Fruit fly (Drosophila melanogaster) whole organism, embryonic: Measurements from ENCODE around the gene CG31141.

Source experiments
- Abd-B ChIP-seq: fragments of 200-800 bp; sonication (Bioruptor generic); optimal IDR thresholded peaks from 2 replicates; lab custom pipeline; 2018; ENCODE audit warnings: missing biosample characterization, mild to moderate bottlenecking, missing genetic modification characterization, moderate library complexity
- Blimp-1 ChIP-seq: fragments of 200-800 bp; sonication (Bioruptor generic); optimal IDR thresholded peaks from 3 replicates; lab custom pipeline; 2018; ENCODE audit warnings: missing biosample characterization, missing genetic modification characterization, mild to moderate bottlenecking, moderate library complexity, missing genetic modification reagents
- CG10209 ChIP-seq: fragments of 200-800 bp; sonication (Bioruptor generic); optimal IDR thresholded peaks from 3 replicates; lab custom pipeline; 2017; ENCODE audit warnings: missing biosample characterization, mild to moderate bottlenecking, missing genetic modification characterization, missing genetic modification reagents
- CG10654 ChIP-seq: fragments of 200-800 bp; sonication (Bioruptor generic); optimal IDR thresholded peaks from 2 replicates; lab custom pipeline; 2016; ENCODE audit warnings: missing biosample characterization, missing genetic modification characterization
- CG11093 ChIP-seq: fragments of 200-800 bp; sonication (Bioruptor generic); IDR thresholded peaks from 3 replicates; pipeline ENCODE4 v1.3.6; 2022; ENCODE audit warnings: missing biosample characterization, missing genetic modification characterization
- CG11695 ChIP-seq: fragments of 200-800 bp; sonication (Bioruptor generic); IDR thresholded peaks from 3 replicates; pipeline ENCODE4 v1.3.6; 2022; ENCODE audit warnings: missing biosample characterization, missing genetic modification characterization
- CG12659 ChIP-seq: fragments of 200-800 bp; sonication (Bioruptor generic); optimal IDR thresholded peaks from 3 replicates; lab custom pipeline; 2017; ENCODE audit warnings: mild to moderate bottlenecking, missing biosample characterization, missing genetic modification reagents, missing genetic modification characterization
- CG15514 ChIP-seq: fragments of 200-800 bp; sonication (Bioruptor generic); optimal IDR thresholded peaks from 3 replicates; lab custom pipeline; 2017; ENCODE audit warnings: missing biosample characterization, missing genetic modification characterization, mild to moderate bottlenecking, moderate library complexity, missing genetic modification reagents
- CG16863 ChIP-seq: fragments of 200-800 bp; sonication (Bioruptor generic); optimal IDR thresholded peaks from 3 replicates; lab custom pipeline; 2016; ENCODE audit warnings: missing biosample characterization, missing genetic modification characterization
- CG17829 ChIP-seq: fragments of 200-800 bp; optimal IDR thresholded peaks from 2 replicates; lab custom pipeline; 2019; ENCODE audit warnings: missing biosample characterization, mild to moderate bottlenecking, missing genetic modification characterization, moderate library complexity
- CG17912 ChIP-seq: fragments of 200-800 bp; sonication (Bioruptor generic); optimal IDR thresholded peaks from 2 replicates; lab custom pipeline; 2018; ENCODE audit warnings: missing biosample characterization, mild to moderate bottlenecking, missing genetic modification characterization
- CG18011 ChIP-seq: fragments of 200-800 bp; sonication (Bioruptor generic); optimal IDR thresholded peaks from 2 replicates; lab custom pipeline; 2017; ENCODE audit warnings: missing biosample characterization, missing genetic modification characterization, mild to moderate bottlenecking, moderate library complexity, missing genotype
- CG30403 ChIP-seq: fragments of 200-800 bp; sonication (Bioruptor generic); optimal IDR thresholded peaks from 3 replicates; lab custom pipeline; 2016; ENCODE audit warnings: missing biosample characterization, missing genetic modification characterization
- CG32532 ChIP-seq: fragments of 200-800 bp; sonication (Bioruptor generic); IDR thresholded peaks from 2 replicates; pipeline ENCODE4 v1.3.6; 2022; ENCODE audit warnings: missing biosample characterization, missing genetic modification characterization
- CG5953 ChIP-seq: fragments of 200-800 bp; sonication (Bioruptor generic); IDR thresholded peaks from 2 replicates; pipeline ENCODE4 v1.3.6; 2022; ENCODE audit warnings: missing biosample characterization, missing genetic modification characterization
- CG6654 ChIP-seq: fragments of 200-800 bp; sonication (Bioruptor generic); optimal IDR thresholded peaks from 2 replicates; lab custom pipeline; 2017; ENCODE audit warnings: missing biosample characterization, mild to moderate bottlenecking, missing genetic modification characterization
- CG7357 ChIP-seq: fragments of 200-800 bp; sonication (Bioruptor generic); IDR thresholded peaks from 3 replicates; pipeline ENCODE4 v1.3.6; 2022; ENCODE audit warnings: missing biosample characterization, missing genetic modification characterization
- CG7556 ChIP-seq: fragments of 200-800 bp; sonication (Bioruptor generic); optimal IDR thresholded peaks from 2 replicates; lab custom pipeline; 2017; ENCODE audit warnings: missing biosample characterization, mild to moderate bottlenecking, missing genetic modification characterization
- CG8290 ChIP-seq, 3 experiments: fragments of 200-800 bp; sonication (Bioruptor generic); optimal IDR thresholded peaks; 2 replicates each; lab custom pipeline; 2016 to 2019; ENCODE audit warnings: missing biosample characterization in 3 of 3, missing genetic modification characterization in 3 of 3, mild to moderate bottlenecking in 2 of 3, moderate library complexity in 1 of 3
- Dll ChIP-seq: fragments of 200-800 bp; sonication (Bioruptor generic); IDR thresholded peaks from 4 replicates; pipeline ENCODE4 v1.3.6; 2022; ENCODE audit warnings: missing biosample characterization, missing genetic modification characterization; ENCODE audit not compliant: partially characterized antibody
- E2f1 ChIP-seq: fragments of 200-800 bp; sonication (Bioruptor generic); IDR thresholded peaks from 2 replicates; pipeline ENCODE4 v1.3.6; 2022; ENCODE audit warnings: missing biosample characterization, missing genetic modification characterization
- E2f2 ChIP-seq: fragments of 200-800 bp; sonication (Bioruptor generic); IDR thresholded peaks from 2 replicates; pipeline ENCODE4 v1.3.6; 2022; ENCODE audit warnings: missing biosample characterization, missing genetic modification characterization
- Ets65A ChIP-seq: fragments of 200-800 bp; sonication (Bioruptor generic); peaks from one replicate; lab custom pipeline; 2016; ENCODE audit warnings: missing biosample characterization, missing genetic modification characterization
- HmgZ ChIP-seq: fragments of 200-800 bp; sonication (Bioruptor generic); optimal IDR thresholded peaks from 2 replicates; lab custom pipeline; 2018; ENCODE audit warnings: missing biosample characterization, mild to moderate bottlenecking, missing genetic modification characterization
- Hr3 ChIP-seq: fragments of 200-800 bp; sonication (Bioruptor generic); optimal IDR thresholded peaks from 3 replicates; lab custom pipeline; 2016; ENCODE audit warnings: missing biosample characterization, missing genetic modification characterization
- Oli ChIP-seq: fragments of 200-800 bp; sonication (Bioruptor generic); optimal IDR thresholded peaks from 2 replicates; lab custom pipeline; 2018; ENCODE audit warnings: missing biosample characterization, mild to moderate bottlenecking, missing genetic modification characterization, moderate library complexity
- Sin3A ChIP-seq: fragments of >200 bp; optimal IDR thresholded peaks from 2 replicates; lab custom pipeline; 2018
- Sox100B ChIP-seq: fragments of 200-800 bp; sonication (Bioruptor generic); optimal IDR thresholded peaks from 3 replicates; lab custom pipeline; 2018; ENCODE audit warnings: missing biosample characterization, mild to moderate bottlenecking, missing genetic modification characterization
- Sox102F ChIP-seq: fragments of 200-800 bp; sonication (Bioruptor generic); optimal IDR thresholded peaks from 2 replicates; lab custom pipeline; 2018; ENCODE audit warnings: missing biosample characterization, mild to moderate bottlenecking, missing genetic modification characterization, moderate library complexity
- al ChIP-seq: fragments of 200-800 bp; sonication (Bioruptor generic); IDR thresholded peaks from 2 replicates; pipeline ENCODE4 v1.3.6; 2022; ENCODE audit warnings: missing biosample characterization, missing genetic modification characterization
- ara ChIP-seq: fragments of 200-800 bp; sonication (Bioruptor generic); IDR thresholded peaks from 2 replicates; pipeline ENCODE4 v1.3.6; 2022; ENCODE audit warnings: missing biosample characterization, missing genetic modification characterization
- bbx ChIP-seq: fragments of 200-800 bp; sonication (Bioruptor generic); IDR thresholded peaks from 2 replicates; pipeline ENCODE4 v1.3.6; 2022; ENCODE audit warnings: missing biosample characterization, missing genetic modification characterization; ENCODE audit not compliant: partially characterized antibody
- bigmax ChIP-seq: fragments of 200-800 bp; sonication (Bioruptor generic); optimal IDR thresholded peaks from 2 replicates; lab custom pipeline; 2018; ENCODE audit warnings: missing biosample characterization, mild to moderate bottlenecking, missing genetic modification characterization
- cas ChIP-seq: fragments of 200-800 bp; sonication (Bioruptor generic); IDR thresholded peaks from 2 replicates; pipeline ENCODE4 v1.3.6; 2022; ENCODE audit warnings: missing biosample characterization, missing genetic modification characterization
- cg ChIP-seq: fragments of 200-800 bp; sonication (Bioruptor generic); optimal IDR thresholded peaks from 3 replicates; lab custom pipeline; 2019; ENCODE audit warnings: missing biosample characterization, mild to moderate bottlenecking, missing genetic modification characterization, moderate library complexity
- chif ChIP-seq, 2 experiments: fragments of 200-800 bp; sonication (Bioruptor generic); optimal IDR thresholded peaks; 3 replicates each; lab custom pipeline; 2016; ENCODE audit warnings: missing biosample characterization in 2 of 2, missing genetic modification characterization in 2 of 2
- da ChIP-seq: fragments of 200-800 bp; sonication (Bioruptor generic); optimal IDR thresholded peaks from 2 replicates; lab custom pipeline; 2016; ENCODE audit warnings: missing biosample characterization, missing genetic modification characterization
- ems ChIP-seq: fragments of 200-800 bp; sonication (Bioruptor generic); optimal IDR thresholded peaks from 3 replicates; lab custom pipeline; 2016; ENCODE audit warnings: missing biosample characterization, missing genetic modification characterization
- fd96Cb ChIP-seq: fragments of 200-800 bp; sonication (Bioruptor generic); optimal IDR thresholded peaks from 2 replicates; lab custom pipeline; 2018; ENCODE audit warnings: missing biosample characterization, mild to moderate bottlenecking, missing genetic modification characterization, moderate library complexity
- fru ChIP-seq: fragments of >200 bp; optimal IDR thresholded peaks from 2 replicates; lab custom pipeline; 2017
- gt ChIP-seq: fragments of 200-800 bp; sonication (Bioruptor generic); IDR thresholded peaks from 2 replicates; pipeline ENCODE4 v1.3.6; 2022; ENCODE audit warnings: missing biosample characterization, missing genetic modification characterization
- hb ChIP-seq: fragments of 200-800 bp; sonication (Bioruptor generic); IDR thresholded peaks from 3 replicates; pipeline ENCODE4 v1.3.6; 2022; ENCODE audit warnings: missing biosample characterization, missing genetic modification characterization; ENCODE audit not compliant: partially characterized antibody
- hth ChIP-seq: fragments of >200 bp; optimal IDR thresholded peaks from 2 replicates; lab custom pipeline; 2017; ENCODE audit warnings: inconsistent platforms
- lab ChIP-seq: fragments of 200-800 bp; sonication (Bioruptor generic); optimal IDR thresholded peaks from 3 replicates; lab custom pipeline; 2017; ENCODE audit warnings: missing biosample characterization, missing genetic modification characterization, mild to moderate bottlenecking, moderate library complexity, missing genetic modification reagents
- odd ChIP-seq: fragments of 200-800 bp; sonication (Bioruptor generic); optimal IDR thresholded peaks from 2 replicates; lab custom pipeline; 2017; ENCODE audit warnings: missing biosample characterization, mild to moderate bottlenecking, missing genetic modification characterization
- pita ChIP-seq: fragments of 200-800 bp; sonication (Bioruptor generic); optimal IDR thresholded peaks from 2 replicates; lab custom pipeline; 2017; ENCODE audit warnings: missing biosample characterization, mild to moderate bottlenecking, missing genetic modification characterization
- slbo ChIP-seq: fragments of 200-800 bp; sonication (Bioruptor generic); IDR thresholded peaks from 2 replicates; pipeline ENCODE4 v1.3.6; 2022; ENCODE audit warnings: missing biosample characterization, missing genetic modification characterization
- sqz ChIP-seq: fragments of 200-800 bp; sonication (Bioruptor generic); optimal IDR thresholded peaks from 3 replicates; lab custom pipeline; 2018; ENCODE audit warnings: missing biosample characterization, mild to moderate bottlenecking, missing genetic modification characterization
- sr ChIP-seq: fragments of 200-800 bp; sonication (Bioruptor generic); IDR thresholded peaks from 3 replicates; pipeline ENCODE4 v1.3.6; 2022; ENCODE audit warnings: missing biosample characterization, missing genetic modification characterization
- ssp ChIP-seq: fragments of 200-800 bp; sonication (Bioruptor generic); IDR thresholded peaks from 2 replicates; pipeline ENCODE4 v1.3.6; 2022; ENCODE audit warnings: missing biosample characterization, missing genetic modification characterization
- tio ChIP-seq: fragments of 200-800 bp; sonication (Bioruptor generic); optimal IDR thresholded peaks from 2 replicates; lab custom pipeline; 2017; ENCODE audit warnings: missing biosample characterization, missing genetic modification characterization, inconsistent platforms
- ttk ChIP-seq: fragments of 200-800 bp; sonication (Bioruptor generic); IDR thresholded peaks from 2 replicates; pipeline ENCODE4 v2.1.2; 2022; ENCODE audit warnings: missing biosample characterization, missing genetic modification characterization

The CG31141 gene

DNA sequence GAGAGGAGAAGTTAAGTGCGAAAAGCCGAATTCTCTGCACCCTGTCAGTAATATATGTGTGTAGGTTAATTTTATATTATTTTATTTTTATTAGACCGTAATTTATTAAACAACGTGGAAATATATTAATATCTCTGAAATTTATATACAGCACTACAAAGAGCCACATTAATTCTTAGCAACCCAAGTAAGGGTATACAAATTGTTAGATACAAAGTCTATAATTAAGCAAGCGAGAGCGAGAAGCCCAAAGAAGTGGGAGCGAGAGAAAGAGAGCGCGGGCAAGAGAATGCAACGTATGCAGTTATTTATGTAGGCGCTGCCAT lies 36.0 kb upstream of the CG31141 start (continued):
- peak; percentile 80 for TF ChIP-seq HmgZ (tag; lab: Kevin White, UChicago)
- peak; percentile 92 for TF ChIP-seq CG11695 (GFP tag; lab: Robert Waterston, UW)
- TF ChIP-seq E2f1 = peak; percentile 94
- peak; percentile 38 to 72 for TF ChIP-seq chif (GFP tag; optimal IDR thresholded peaks at IDR 0.05; lab: Kevin White, UChicago)
- peak; percentile 96 for TF ChIP-seq Sox102F (GFP tag; lab: Kevin White, UChicago)
- TF ChIP-seq fd96Cb (tag; lab: Kevin White, UChicago) = peak; percentile 97
- TF ChIP-seq bbx (GFP tag; lab: Robert Waterston, UW) = no peak
- peak; percentile 58 for TF ChIP-seq CG15514 (GFP tag; lab: Kevin White, UChicago)
- TF ChIP-seq odd = peak; percentile 73
- no peak for TF ChIP-seq Ets65A (GFP tag; lab: Kevin White, UChicago)
- peak; percentile 86 for TF ChIP-seq CG12659 (GFP tag; lab: Kevin White, UChicago)
- no peak for TF ChIP-seq Dll
- peak; percentile 66 for TF ChIP-seq ems (GFP tag; lab: Kevin White, UChicago)
- peak; percentile 89 for TF ChIP-seq CG30403 (GFP tag; lab: Kevin White, UChicago)
- TF ChIP-seq bigmax = no peak
- peak; percentile 78 for TF ChIP-seq CG6654 (GFP tag; lab: Kevin White, UChicago)
- peak; percentile 93 for TF ChIP-seq Oli (tag; lab: Kevin White, UChicago)
- peak; percentile 46; the same call in 2 of the 3 replicates for TF ChIP-seq sr (GFP tag; lab: Robert Waterston, UW)
- TF ChIP-seq hb (GFP tag; lab: Robert Waterston, UW) = no peak
- peak; percentile 92 for TF ChIP-seq Sox100B (GFP tag; lab: Kevin White, UChicago)
- TF ChIP-seq hth (lab: Kevin White, UChicago) = no peak
- peak; percentile 84 for TF ChIP-seq CG8290 (GFP tag; optimal IDR thresholded peaks at IDR 0.05; lab: Kevin White, UChicago)
- TF ChIP-seq CG8290 (tag; optimal IDR thresholded peaks at IDR 0.05; lab: Kevin White, UChicago) = peak in 1 of 2 experiments; percentile 77
- peak; percentile 40 for TF ChIP-seq CG18011
- peak; percentile 27 for TF ChIP-seq CG16863 (GFP tag; lab: Kevin White, UChicago)
- no peak for TF ChIP-seq cg (GFP tag; lab: Kevin White, UChicago)
- TF ChIP-seq ssp (GFP tag; lab: Robert Waterston, UW) = peak; percentile 89
- peak; percentile 83 for TF ChIP-seq CG7357 (GFP tag; lab: Robert Waterston, UW)
- peak; percentile 84 for TF ChIP-seq slbo (GFP tag; lab: Robert Waterston, UW)
- TF ChIP-seq CG32532 (GFP tag; lab: Robert Waterston, UW) = peak; percentile 84
- peak; percentile 87 for TF ChIP-seq CG7556 (GFP tag; lab: Kevin White, UChicago)
- no peak for TF ChIP-seq fru
- TF ChIP-seq CG17829 (tag; lab: Kevin White, UChicago) = peak; percentile 98
- peak; percentile 90 for TF ChIP-seq CG10209 (GFP tag; lab: Kevin White, UChicago)
- TF ChIP-seq CG10654 (GFP tag; lab: Kevin White, UChicago) = peak; percentile 91
- peak; percentile 82 for TF ChIP-seq gt (GFP tag; lab: Robert Waterston, UW)
- peak; percentile 98 for TF ChIP-seq Blimp-1 (GFP tag; lab: Kevin White, UChicago)
- TF ChIP-seq pita = no peak
- TF ChIP-seq CG5953 (GFP tag; lab: Robert Waterston, UW) = peak; percentile 81
- TF ChIP-seq cas (GFP tag; lab: Robert Waterston, UW) = peak; percentile 23; the same call in 1 of the 2 replicates
- TF ChIP-seq da = no peak
- peak; percentile 86 for TF ChIP-seq tio (GFP tag; lab: Kevin White, UChicago)
- TF ChIP-seq ara (GFP tag; lab: Robert Waterston, UW) = peak; percentile 97
- TF ChIP-seq Hr3 (GFP tag; lab: Kevin White, UChicago) = peak; percentile 94
- peak; percentile 93 for TF ChIP-seq Abd-B (GFP tag; lab: Kevin White, UChicago)
- TF ChIP-seq CG11093 (GFP tag; lab: Robert Waterston, UW) = peak; percentile 83
- TF ChIP-seq al (GFP tag; lab: Robert Waterston, UW) = peak; percentile 54
- peak; percentile 74 for TF ChIP-seq E2f2
- peak; percentile 92 for TF ChIP-seq sqz
- no peak for TF ChIP-seq CG17912 (GFP tag; lab: Kevin White, UChicago)
- peak; percentile 90 for TF ChIP-seq lab
- peak; percentile 94 for TF ChIP-seq ttk (GFP tag; lab: Robert Waterston, UW)
- no peak for TF ChIP-seq Sin3A
